Fruit fly (Drosophila melanogaster): ENCODE results near the gene Lar.

Gene Lar

dm6 chr2L:19586436-19587333 lies at the start of gene Lar (continued):
- TF ChIP-seq ci (GFP tag; IDR thresholded peaks at IDR 0.05): peak; percentile 78
- peak; percentile 50; the same call in 1 of the 2 replicates for TF ChIP-seq CG17328 (GFP tag; IDR thresholded peaks at IDR 0.05)
- TF ChIP-seq CG12659 (GFP tag; optimal IDR thresholded peaks at IDR 0.05): peak; percentile 84
- peak; percentile 9 for TF ChIP-seq btn (GFP tag; optimal IDR thresholded peaks at IDR 0.05)
- TF ChIP-seq Sin3A (optimal IDR thresholded peaks at IDR 0.05): peak; percentile 68
- no peak for TF ChIP-seq CG43689 (GFP tag; IDR thresholded peaks at IDR 0.05)
- peak; percentile 57 for TF ChIP-seq CoRest (tag; optimal IDR thresholded peaks at IDR 0.05)
- TF ChIP-seq lab (GFP tag; optimal IDR thresholded peaks at IDR 0.05): peak; percentile 79
- TF ChIP-seq dati (GFP tag; IDR thresholded peaks at IDR 0.05): no peak
- TF ChIP-seq NK7.1 (GFP tag; optimal IDR thresholded peaks at IDR 0.05): peak; percentile 16
- TF ChIP-seq sna (GFP tag; IDR thresholded peaks at IDR 0.05; ENCODE audit: partially characterized antibody): 0 out of 2 replicates have a peak, but pooled peaks have one; percentile 14
- TF ChIP-seq CG1529 (GFP tag; optimal IDR thresholded peaks at IDR 0.05): peak; percentile 9
- TF ChIP-seq en (GFP tag; optimal IDR thresholded peaks at IDR 0.05): peak; percentile 43
- TF ChIP-seq CG14860 (GFP tag; IDR thresholded peaks at IDR 0.05; ENCODE audit: partially characterized antibody): no peak
- peak; percentile 53 for TF ChIP-seq Dad (GFP tag; optimal IDR thresholded peaks at IDR 0.05)
- peak; percentile 60 for TF ChIP-seq CG9609 (GFP tag; optimal IDR thresholded peaks at IDR 0.05)
- peak; percentile 73 for TF ChIP-seq B-H2 (GFP tag; optimal IDR thresholded peaks at IDR 0.05)
- 0 out of 3 replicates have a peak, but pooled peaks have one; percentile 9 for TF ChIP-seq H15 (GFP tag; IDR thresholded peaks at IDR 0.05)
- peak; percentile 37 for TF ChIP-seq Blimp-1 (GFP tag; optimal IDR thresholded peaks at IDR 0.05)
- TF ChIP-seq bsh (GFP tag; optimal IDR thresholded peaks at IDR 0.05): peak; percentile 6 to 47
- TF ChIP-seq chif (GFP tag; optimal IDR thresholded peaks at IDR 0.05): peak in 1 of 2 experiments; percentile 52
- peak; percentile 67 for TF ChIP-seq CG13624 (GFP tag; optimal IDR thresholded peaks at IDR 0.05)
- TF ChIP-seq CG6272 (GFP tag; IDR thresholded peaks at IDR 0.05): peak; percentile 11; the same call in 1 of the 2 replicates
- TF ChIP-seq Hmx (GFP tag; optimal IDR thresholded peaks at IDR 0.05): peak; percentile 42
- TF ChIP-seq CG10979 (tag; optimal IDR thresholded peaks at IDR 0.05): peak; percentile 45
- TF ChIP-seq CG4404 (GFP tag; IDR thresholded peaks at IDR 0.05): 0 out of 2 replicates have a peak, but pooled peaks have one; percentile 20
- TF ChIP-seq CG6654 (GFP tag; optimal IDR thresholded peaks at IDR 0.05): no peak
- TF ChIP-seq Bgb (GFP tag; IDR thresholded peaks at IDR 0.05; ENCODE audit: partially characterized antibody): 0 out of 2 replicates have a peak, but pooled peaks have one; percentile 22
- no peak for TF ChIP-seq yki (optimal IDR thresholded peaks at IDR 0.05)
- TF ChIP-seq CG17829 (tag; optimal IDR thresholded peaks at IDR 0.05): peak; percentile 69
- no peak for TF ChIP-seq chinmo (GFP tag; IDR thresholded peaks at IDR 0.05; ENCODE audit: partially characterized antibody)
- TF ChIP-seq ken (GFP tag; IDR thresholded peaks at IDR 0.05): 0 out of 3 replicates have a peak, but pooled peaks have one; percentile 18
- no peak for TF ChIP-seq fd102C (GFP tag; optimal IDR thresholded peaks at IDR 0.05)
- peak; percentile 43; the same call in 1 of the 2 replicates for TF ChIP-seq CG7372 (GFP tag; IDR thresholded peaks at IDR 0.05)
- TF ChIP-seq Myb (GFP tag; optimal IDR thresholded peaks at IDR 0.05): peak; percentile 77
- TF ChIP-seq C15 (GFP tag; IDR thresholded peaks at IDR 0.05): no peak
- peak; percentile 65 for TF ChIP-seq CG8924 (tag; optimal IDR thresholded peaks at IDR 0.05)
- TF ChIP-seq Hey (tag; optimal IDR thresholded peaks at IDR 0.05): no peak
- peak; percentile 93 for TF ChIP-seq Med (GFP tag)
- peak; percentile 32 for TF ChIP-seq ERR (GFP tag; optimal IDR thresholded peaks at IDR 0.05)
- peak; percentile 53 for TF ChIP-seq bab2 (GFP tag; optimal IDR thresholded peaks at IDR 0.05)
- TF ChIP-seq CG5245 (GFP tag; optimal IDR thresholded peaks at IDR 0.05): peak; percentile 26
- TF ChIP-seq CG3847 (GFP tag; IDR thresholded peaks at IDR 0.05): peak; percentile 29; the same call in 1 of the 2 replicates
- TF ChIP-seq ATbp (GFP tag; optimal IDR thresholded peaks at IDR 0.05): no peak
- peak; percentile 32 for TF ChIP-seq CG7786 (GFP tag; optimal IDR thresholded peaks at IDR 0.05)
- peak; percentile 80 for TF ChIP-seq lilli (GFP tag; optimal IDR thresholded peaks at IDR 0.05)
- TF ChIP-seq HmgZ (tag; optimal IDR thresholded peaks at IDR 0.05): peak; percentile 85
- TF ChIP-seq CG3281 (GFP tag; optimal IDR thresholded peaks at IDR 0.05): peak; percentile 66

All from whole organism, embryonic.